Fruit fly (Drosophila melanogaster): ENCODE data around the gene Cyp4s3.

Cyp4s3 gene

dm6 chrX:15120116-15120515 is 3.8 kb upstream of the Cyp4s3 start (continued):
- no peak for TF ChIP-seq Hey (tag; optimal IDR thresholded peaks at IDR 0.05)
- TF ChIP-seq vnd (GFP tag; IDR thresholded peaks at IDR 0.05; ENCODE audit: partially characterized antibody): no peak
- TF ChIP-seq CG3407 (GFP tag; optimal IDR thresholded peaks at IDR 0.05): no peak
- TF ChIP-seq inv (GFP tag; IDR thresholded peaks at IDR 0.05; ENCODE audit: partially characterized antibody): no peak
- TF ChIP-seq onecut (GFP tag; IDR thresholded peaks at IDR 0.05): no peak
- TF ChIP-seq CG4854 (GFP tag; optimal IDR thresholded peaks at IDR 0.05): no peak
- TF ChIP-seq CG6813 (GFP tag; optimal IDR thresholded peaks at IDR 0.05): no peak
- TF ChIP-seq Xbp1 (GFP tag; optimal IDR thresholded peaks at IDR 0.05): peak; percentile 3
- TF ChIP-seq bigmax (GFP tag; optimal IDR thresholded peaks at IDR 0.05): no peak
- TF ChIP-seq CG8359 (GFP tag; optimal IDR thresholded peaks at IDR 0.05; ENCODE audit: borderline replicate concordance): no peak
- TF ChIP-seq maf-S (GFP tag; optimal IDR thresholded peaks at IDR 0.05): peak; percentile 24
- no peak for TF ChIP-seq CG9876 (GFP tag; optimal IDR thresholded peaks at IDR 0.05)
- TF ChIP-seq ato (GFP tag; IDR thresholded peaks at IDR 0.05; ENCODE audit: partially characterized antibody): no peak
- no peak for TF ChIP-seq CG4328 (GFP tag; optimal IDR thresholded peaks at IDR 0.05)
- no peak for TF ChIP-seq CG10267 (tag; optimal IDR thresholded peaks at IDR 0.05)
- TF ChIP-seq crol (GFP tag; IDR thresholded peaks at IDR 0.05): no peak
- peak; percentile 50 for TF ChIP-seq CG9817 (tag; optimal IDR thresholded peaks at IDR 0.05)
- TF ChIP-seq mam (GFP tag; optimal IDR thresholded peaks at IDR 0.05): peak; percentile 54
- TF ChIP-seq CG8388 (GFP tag; optimal IDR thresholded peaks at IDR 0.05): no peak
- TF ChIP-seq CG12659 (GFP tag; optimal IDR thresholded peaks at IDR 0.05): peak; percentile 39
- TF ChIP-seq CG9437 (GFP tag; optimal IDR thresholded peaks at IDR 0.05): no peak
- no peak for TF ChIP-seq sens (GFP tag)
- TF ChIP-seq ap (GFP tag; IDR thresholded peaks at IDR 0.05): no peak
- TF ChIP-seq hb (GFP tag; IDR thresholded peaks at IDR 0.05; ENCODE audit: partially characterized antibody): no peak
- no peak for TF ChIP-seq CG10366 (GFP tag; IDR thresholded peaks at IDR 0.05)
- peak; percentile 37 for TF ChIP-seq caup (GFP tag; optimal IDR thresholded peaks at IDR 0.05; ENCODE audit: severe bottlenecking)
- TF ChIP-seq bbx (GFP tag; IDR thresholded peaks at IDR 0.05; ENCODE audit: partially characterized antibody): no peak
- no peak for TF ChIP-seq hth (optimal IDR thresholded peaks at IDR 0.05)
- no peak for TF ChIP-seq yki (optimal IDR thresholded peaks at IDR 0.05)
- peak; percentile 34 for TF ChIP-seq HLH54F (GFP tag; optimal IDR thresholded peaks at IDR 0.05)
- no peak for TF ChIP-seq fd64A (GFP tag; optimal IDR thresholded peaks at IDR 0.05)
- TF ChIP-seq lilli (GFP tag; optimal IDR thresholded peaks at IDR 0.05): peak; percentile 69
- no peak for TF ChIP-seq CG8944 (GFP tag; optimal IDR thresholded peaks at IDR 0.05)
- TF ChIP-seq Jarid2 (GFP tag; optimal IDR thresholded peaks at IDR 0.05): no peak
- peak; percentile 38 for TF ChIP-seq HmgZ (tag; optimal IDR thresholded peaks at IDR 0.05)
- no peak for TF ChIP-seq wor (GFP tag; IDR thresholded peaks at IDR 0.05)
- TF ChIP-seq CG12744 (GFP tag; optimal IDR thresholded peaks at IDR 0.05): no peak
- TF ChIP-seq usp (GFP tag; optimal IDR thresholded peaks at IDR 0.05): no peak
- TF ChIP-seq CG1832 (GFP tag; optimal IDR thresholded peaks at IDR 0.05): no peak
- TF ChIP-seq CG31224 (GFP tag; IDR thresholded peaks at IDR 0.05): peak; percentile 54
- peak; percentile 8 for TF ChIP-seq Sox102F (GFP tag; optimal IDR thresholded peaks at IDR 0.05)
- TF ChIP-seq CG18262 (tag; optimal IDR thresholded peaks at IDR 0.05): peak; percentile 12
- TF ChIP-seq gsb-n (tag; optimal IDR thresholded peaks at IDR 0.05): no peak
- TF ChIP-seq CG11456 (GFP tag; IDR thresholded peaks at IDR 0.05): no peak
- no peak for TF ChIP-seq br (optimal IDR thresholded peaks at IDR 0.05)
- TF ChIP-seq slp2 (GFP tag; optimal IDR thresholded peaks at IDR 0.05): no peak
- 0 out of 3 replicates have a peak, but pooled peaks have one; percentile 24 for TF ChIP-seq CG7357 (GFP tag; IDR thresholded peaks at IDR 0.05)
- TF ChIP-seq CG10209 (GFP tag; optimal IDR thresholded peaks at IDR 0.05): peak; percentile 21
- no peak for TF ChIP-seq lbe (GFP tag; optimal IDR thresholded peaks at IDR 0.05)
- TF ChIP-seq trem (tag; optimal IDR thresholded peaks at IDR 0.05): no peak
- no peak for TF ChIP-seq zen (tag; optimal IDR thresholded peaks at IDR 0.05)
- TF ChIP-seq pita (GFP tag; optimal IDR thresholded peaks at IDR 0.05): no peak

Data from whole organism, embryonic.